Worm (Caenorhabditis elegans): ENCODE results near the gene fbxa-79.

fbxa-79 gene

ce11 chrIII:1314283-1314682, 6.2 kb upstream of the fbxa-79 start:
- no peak for TF ChIP-seq unc-62 (GFP tag; optimal IDR thresholded peaks at IDR 0.05)

DNA sequence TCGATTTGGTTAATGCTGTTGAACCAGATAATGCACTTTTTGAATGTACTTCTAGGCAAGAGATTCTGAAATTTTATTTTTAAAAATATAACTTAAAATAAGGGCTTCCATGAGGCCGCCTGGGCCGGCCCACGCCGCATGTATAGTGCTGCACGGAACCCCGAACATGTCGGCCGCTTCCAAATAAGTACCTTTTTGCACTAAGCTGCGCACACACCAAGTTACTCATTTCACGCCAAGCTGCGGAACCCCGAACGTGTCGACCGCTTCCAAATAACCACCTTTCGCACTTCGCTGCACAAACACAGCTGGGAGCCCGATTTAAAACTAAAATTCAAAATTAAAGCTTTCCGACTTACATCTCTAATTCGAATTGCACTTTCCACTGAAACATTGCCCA, 3.3 kb upstream of the fbxa-79 start:
- no peak for TF ChIP-seq unc-62 (GFP tag; optimal IDR thresholded peaks at IDR 0.05)

ce11 chrIII:1308887-1309286, 793 bp upstream of the fbxa-79 start, which contains the start of gene Y82E9BL.12:
Y82E9BL.12 (plus strand) TSS chrIII:1309187.
- TF ChIP-seq unc-62 (GFP tag; optimal IDR thresholded peaks at IDR 0.05), result no peak

- TF ChIP-seq unc-62 (GFP tag; optimal IDR thresholded peaks at IDR 0.05), result no peak
These were observed 761 bp downstream of the fbxa-79 start for ce11 chrIII:1307333-1307732.

DNA sequence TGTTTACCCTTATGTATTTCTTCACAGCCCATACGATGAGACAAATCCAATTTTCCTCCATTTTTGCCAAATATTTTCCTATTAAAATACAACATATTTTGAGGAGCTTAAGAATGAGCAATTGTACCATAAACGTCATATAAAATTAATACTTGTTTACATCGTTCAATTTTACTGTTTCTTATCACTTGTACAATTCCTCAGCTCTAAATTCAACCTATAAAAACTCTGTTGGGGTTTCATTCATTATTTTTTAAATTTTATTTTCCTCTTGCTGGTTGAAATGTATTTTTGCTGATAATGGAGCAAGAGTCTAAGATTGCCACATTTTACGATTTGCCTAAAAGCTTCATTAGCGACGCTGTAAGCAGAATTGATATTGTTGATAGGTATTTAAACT, 4.7 kb downstream of the fbxa-79 start, which contains the start of gene fbxa-75:
Gene fbxa-75, plus strand, starts transcription at position 301 of the 400 bp plus-strand sequence.
- TF ChIP-seq unc-62 (GFP tag; optimal IDR thresholded peaks at IDR 0.05), result no peak

- TF ChIP-seq unc-62 (GFP tag; optimal IDR thresholded peaks at IDR 0.05), result no peak
These were observed 10.5 kb downstream of the fbxa-79 start, which contains the start of gene fbxa-28 for ce11 chrIII:1297604-1298003. fbxa-28 (plus strand) TSS chrIII:1297904.

DNA sequence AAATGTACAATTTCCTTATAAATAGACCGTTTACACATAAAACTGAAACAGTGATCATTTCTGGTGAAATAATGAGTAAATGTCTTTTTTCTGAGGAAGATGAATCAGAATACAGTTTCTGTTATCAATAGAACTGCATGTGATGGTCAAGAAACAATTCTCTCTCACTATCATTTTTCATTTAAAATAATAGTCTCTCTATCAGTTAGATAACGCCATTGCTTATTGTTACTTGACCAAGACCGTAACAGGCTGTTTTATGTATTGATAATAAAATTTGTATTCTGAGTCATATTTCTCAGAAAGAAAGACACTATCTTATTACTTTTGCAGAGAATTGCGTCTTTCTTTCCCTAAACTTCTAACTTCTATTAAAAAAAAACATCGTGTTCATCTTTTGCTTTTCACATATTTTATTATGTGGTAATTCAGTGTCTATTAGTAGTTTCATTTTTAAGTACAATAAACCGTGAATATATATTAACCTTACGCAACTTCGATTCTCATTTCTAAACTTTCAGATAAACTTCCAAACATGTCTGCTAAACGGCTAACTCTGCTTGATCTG, 12.9 kb downstream of the fbxa-79 start, which contains the start of gene fbxa-35:
Gene fbxa-35, plus strand, starts transcription at position 518 of the 568 bp plus-strand sequence.
- TF ChIP-seq unc-62 (GFP tag; optimal IDR thresholded peaks at IDR 0.05), result no peak

DNA sequence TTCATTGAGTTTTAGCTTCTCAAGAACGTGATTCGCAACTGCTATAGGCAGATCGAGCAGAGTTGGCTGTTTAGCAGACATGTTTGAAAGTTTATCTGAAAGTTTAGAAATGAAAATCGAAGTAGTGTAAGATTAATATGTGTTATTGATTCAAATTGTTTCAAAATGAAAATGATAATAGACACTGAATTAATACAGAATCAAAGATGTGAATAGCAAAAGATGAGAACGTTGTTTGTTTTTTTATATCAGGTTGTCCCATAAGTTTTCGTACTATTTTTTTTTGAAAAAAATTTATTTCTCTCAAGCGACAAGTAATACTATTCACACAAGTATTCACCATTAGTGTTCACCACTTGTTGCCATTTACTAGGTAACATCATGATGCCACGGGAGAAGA, 15.0 kb downstream of the fbxa-79 start, which contains the start of gene fbxa-36:
Gene fbxa-36, minus strand, starts transcription at position 101 of the 400 bp plus-strand sequence.
- no peak for TF ChIP-seq unc-62 (GFP tag; optimal IDR thresholded peaks at IDR 0.05)

ce11 chrIII:1289139-1289538, 19.0 kb downstream of the fbxa-79 start:
- TF ChIP-seq unc-62 (GFP tag; optimal IDR thresholded peaks at IDR 0.05), result no peak

DNA sequence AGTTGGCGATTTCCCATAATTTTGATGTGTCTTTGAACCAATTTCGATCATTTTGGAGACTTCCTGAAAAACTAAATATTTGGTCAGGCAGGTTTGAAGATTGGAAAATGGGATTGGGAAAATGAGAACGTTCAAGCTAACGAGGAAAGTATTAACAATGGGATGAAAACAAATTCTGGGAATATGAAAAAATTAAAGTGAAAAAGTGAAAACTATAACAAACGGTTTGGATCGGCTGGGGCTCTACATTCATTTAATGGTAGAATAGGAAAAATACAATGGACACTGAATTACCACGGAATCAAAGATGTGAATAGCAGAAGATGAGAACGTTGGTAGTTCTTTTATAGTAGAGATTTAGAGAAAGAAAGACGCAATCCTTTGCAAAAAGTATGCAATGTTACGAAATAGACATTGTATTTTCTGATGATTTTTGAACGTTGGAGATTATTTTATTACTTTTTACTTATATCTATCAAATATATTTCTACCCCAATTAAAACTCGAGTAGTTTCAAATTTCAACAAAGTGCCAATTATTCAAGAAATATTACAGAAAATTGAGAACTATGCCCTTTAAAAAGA, 19.5 kb downstream of the fbxa-79 start, which contains the start of gene fbxa-50:
Gene fbxa-50, minus strand, starts transcription at position 51 of the 584 bp plus-strand sequence.
- TF ChIP-seq unc-62 (GFP tag; optimal IDR thresholded peaks at IDR 0.05), result no peak

ce11 chrIII:1284584-1285046, 23.5 kb downstream of the fbxa-79 start, which contains the start of gene fbxa-37:
fbxa-37 (plus strand) TSS chrIII:1284996.
- TF ChIP-seq unc-62 (GFP tag; optimal IDR thresholded peaks at IDR 0.05), result no peak

DNA sequence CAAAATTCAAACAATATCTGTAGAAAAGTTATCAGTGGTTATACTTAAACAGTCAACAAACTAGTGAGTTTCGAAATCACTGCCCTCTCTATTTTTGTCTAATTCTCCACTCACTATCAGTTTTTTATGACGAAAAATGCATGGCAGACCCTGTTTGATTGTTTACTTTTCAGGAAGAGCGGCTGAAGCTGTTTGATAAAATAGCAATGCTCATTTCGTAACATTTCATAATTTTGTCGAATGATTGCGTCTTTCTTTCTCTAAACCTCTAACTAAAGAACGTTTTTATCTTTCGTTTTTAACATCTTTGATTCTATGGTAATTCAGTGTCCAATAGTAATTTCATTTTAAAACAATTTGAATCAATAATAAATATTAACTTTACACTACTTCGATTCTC, 28.9 kb downstream of the fbxa-79 start:
- no peak for TF ChIP-seq unc-62 (GFP tag; optimal IDR thresholded peaks at IDR 0.05)

DNA sequence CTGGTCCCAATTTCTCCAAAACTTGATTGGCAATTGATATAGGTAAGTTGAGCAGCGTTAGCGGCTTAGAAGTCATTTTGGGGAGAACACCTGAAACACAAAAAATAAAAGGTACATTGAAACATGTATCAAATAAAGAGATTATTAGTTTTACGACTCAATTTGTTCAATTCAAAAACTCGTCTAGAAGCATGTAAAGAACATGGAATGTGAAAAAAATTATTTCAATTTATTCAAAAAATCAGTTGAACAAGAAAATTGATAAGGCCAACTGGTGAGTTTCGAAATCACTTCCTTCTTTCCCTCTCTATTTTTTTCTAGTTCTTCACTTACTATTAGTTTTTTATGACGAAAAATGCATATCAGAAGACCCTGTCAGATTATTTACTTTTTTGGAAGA, 32.6 kb downstream of the fbxa-79 start, which contains the start of gene fbxa-30:
Gene fbxa-30, minus strand, starts transcription at position 101 of the 400 bp plus-strand sequence.
- no peak for TF ChIP-seq unc-62 (GFP tag; optimal IDR thresholded peaks at IDR 0.05)

DNA sequence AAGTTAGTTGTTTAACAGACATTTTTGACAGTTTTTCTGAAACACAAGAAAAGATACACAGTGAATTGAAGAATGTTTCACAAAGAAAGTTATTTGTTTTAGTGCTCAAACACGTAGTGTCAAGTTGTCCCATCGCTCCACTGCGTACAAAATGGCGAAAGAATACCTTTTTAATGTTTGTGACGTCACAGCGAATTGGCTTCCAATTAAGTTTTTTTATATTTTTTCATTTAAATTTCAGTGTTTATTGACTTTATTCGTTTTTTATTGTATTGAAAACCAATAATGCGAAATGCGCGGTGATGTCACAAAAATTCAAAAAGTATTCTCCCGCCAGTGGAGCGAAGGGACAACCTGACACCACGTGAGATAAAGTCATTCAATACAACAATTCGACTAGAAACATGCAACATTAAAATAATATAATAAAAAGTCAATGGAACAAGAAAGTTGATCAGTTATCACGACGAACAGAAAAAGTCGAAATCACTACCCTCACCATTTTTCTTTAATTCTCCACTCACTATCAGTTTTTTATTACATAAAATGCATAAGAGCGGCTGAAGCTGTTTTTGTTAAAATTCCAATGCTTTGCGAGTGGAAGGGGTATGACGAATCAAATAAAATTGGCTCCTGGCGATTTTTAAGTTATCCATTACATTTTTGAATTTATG, 34.3 kb downstream of the fbxa-79 start, which contains the start of gene fbxa-29:
Gene fbxa-29, minus strand, starts transcription at position 51 of the 674 bp plus-strand sequence.
- TF ChIP-seq unc-62 (GFP tag; optimal IDR thresholded peaks at IDR 0.05), result no peak

DNA sequence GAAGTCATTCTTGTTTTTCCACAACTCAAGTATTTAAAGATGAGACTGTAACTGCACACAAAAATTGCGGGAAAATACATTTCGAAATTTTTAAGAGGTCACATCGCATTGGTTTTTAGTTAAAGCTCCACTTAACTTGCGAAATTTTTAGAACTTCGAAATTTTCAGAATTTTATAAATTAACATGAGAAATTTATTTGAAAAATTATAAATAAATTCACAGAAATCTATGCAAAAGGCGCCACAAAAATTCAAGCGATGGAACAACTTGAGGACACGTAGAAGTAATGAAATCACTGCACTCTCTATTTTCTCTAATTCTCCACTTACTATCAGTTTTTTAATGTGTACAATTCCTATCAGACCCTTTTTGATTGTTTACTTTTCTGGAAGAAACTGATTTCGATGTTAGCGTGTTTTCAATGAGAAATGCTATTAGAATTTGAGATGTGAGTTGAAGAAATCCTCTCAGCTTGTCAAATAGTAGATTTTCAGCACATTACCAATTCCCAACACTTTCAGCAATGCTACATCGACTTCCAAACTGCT, 36.6 kb downstream of the fbxa-79 start, which contains the start of gene fbxa-31:
Gene fbxa-31, minus strand, starts transcription at position 51 of the 549 bp plus-strand sequence.
- TF ChIP-seq unc-62 (GFP tag; optimal IDR thresholded peaks at IDR 0.05), result no peak

DNA sequence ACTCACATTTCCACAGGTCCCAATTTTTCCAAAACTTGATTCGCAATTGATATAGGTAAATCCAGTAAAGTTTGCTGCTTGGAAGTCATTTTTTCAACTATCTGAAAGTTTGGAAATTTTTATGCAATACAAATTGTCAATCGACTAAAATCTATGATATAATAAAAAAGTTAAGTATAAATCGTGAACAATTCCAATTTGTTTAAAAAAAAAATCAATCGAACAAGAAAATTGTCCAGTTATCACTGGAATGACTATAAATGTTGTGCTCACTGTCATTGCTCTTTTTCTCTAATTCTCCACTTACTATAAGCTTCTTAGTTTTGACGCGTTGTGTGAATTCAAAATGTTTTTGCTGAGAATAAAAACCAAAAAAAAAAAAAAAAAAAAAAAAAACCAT, 38.9 kb downstream of the fbxa-79 start, which contains the start of gene fbxa-32:
Gene fbxa-32, minus strand, starts transcription at position 101 of the 400 bp plus-strand sequence.
- TF ChIP-seq unc-62 (GFP tag; optimal IDR thresholded peaks at IDR 0.05), result no peak

Measured in whole organism, dauer.